Worm (Caenorhabditis elegans) whole organism, early embryonic: Measurements from ENCODE around the gene cox-15.

Experiments used
- aly-1 ChIP-seq: sonication (generic microtip); optimal IDR thresholded peaks from 2 replicates; lab custom pipeline; 2016; ENCODE audit warnings: missing genetic modification characterization, missing compliant biosample characterization
- ceh-13 ChIP-seq: fragments of 200-800 bp; sonication (Bioruptor generic); optimal IDR thresholded peaks from 2 replicates; lab custom pipeline; 2018; ENCODE audit warnings: mild to moderate bottlenecking, missing genetic modification characterization, missing compliant biosample characterization
- ceh-36 ChIP-seq: sonication (generic microtip); optimal IDR thresholded peaks from 2 replicates; lab custom pipeline; 2016; ENCODE audit warnings: missing genetic modification characterization, inconsistent platforms, missing compliant biosample characterization
- flt-1 ChIP-seq: fragments of 200-800 bp; sonication (Bioruptor generic); IDR thresholded peaks from 2 replicates; pipeline ENCODE4 v1.3.6; 2022; ENCODE audit warnings: missing genetic modification characterization, missing compliant biosample characterization
- hmbx-1 ChIP-seq: sonication (generic microtip); optimal IDR thresholded peaks from 2 replicates; lab custom pipeline; 2016; ENCODE audit warnings: mild to moderate bottlenecking, missing genetic modification characterization, missing compliant biosample characterization
- hmg-4 ChIP-seq: fragments of 200-800 bp; sonication (Bioruptor generic); optimal IDR thresholded peaks from 2 replicates; lab custom pipeline; 2018; ENCODE audit warnings: mild to moderate bottlenecking, missing genetic modification characterization, missing compliant biosample characterization
- hnd-1 ChIP-seq: sonication (generic microtip); optimal IDR thresholded peaks from 2 replicates; lab custom pipeline; 2016; ENCODE audit warnings: missing genetic modification characterization, missing compliant biosample characterization
- pes-1 ChIP-seq: fragments of 200-800 bp; sonication (Bioruptor generic); IDR thresholded peaks from 2 replicates; pipeline ENCODE4 v1.3.6; 2022; ENCODE audit warnings: missing genetic modification reagents, missing genetic modification characterization, missing compliant biosample characterization
- scrt-1 ChIP-seq: fragments of 200-800 bp; sonication (Bioruptor generic); IDR thresholded peaks from 2 replicates; pipeline ENCODE4 v1.3.6; 2022; ENCODE audit warnings: missing genetic modification characterization, missing compliant biosample characterization
- sea-1 ChIP-seq: fragments of 200-800 bp; sonication (Bioruptor generic); conservative IDR thresholded peaks from 2 replicates; pipeline ENCODE4 v1.3.6; 2022; ENCODE audit warnings: missing genetic modification characterization, missing compliant biosample characterization
- tbx-11 ChIP-seq: fragments of 200-800 bp; sonication (Bioruptor generic); IDR thresholded peaks from 2 replicates; pipeline ENCODE4 v1.3.6; 2022; ENCODE audit warnings: missing genetic modification characterization, missing compliant biosample characterization

ce11 chrII:11204731-11205130 lies 30.0 kb downstream of the cox-15 start:
- TF ChIP-seq aly-1 (tag; lab: Kevin White, UChicago) (no peak), hmbx-1 (tag; lab: Kevin White, UChicago) (no peak), flt-1 (GFP tag; lab: Robert Waterston, UW) (no peak), ceh-13 (GFP tag; lab: Kevin White, UChicago) (no peak), sea-1 (GFP tag; lab: Robert Waterston, UW) (no peak), pes-1 (GFP tag; lab: Robert Waterston, UW) (no peak), scrt-1 (GFP tag; lab: Robert Waterston, UW) (no peak), hnd-1 (no peak), tbx-11 (GFP tag; lab: Robert Waterston, UW) (no peak), ceh-36 (no peak), hmg-4 (GFP tag; lab: Kevin White, UChicago) (no peak)
